Worm (Caenorhabditis elegans): ENCODE measurements around the gene F37H8.5.

F37H8.5 gene

DNA sequence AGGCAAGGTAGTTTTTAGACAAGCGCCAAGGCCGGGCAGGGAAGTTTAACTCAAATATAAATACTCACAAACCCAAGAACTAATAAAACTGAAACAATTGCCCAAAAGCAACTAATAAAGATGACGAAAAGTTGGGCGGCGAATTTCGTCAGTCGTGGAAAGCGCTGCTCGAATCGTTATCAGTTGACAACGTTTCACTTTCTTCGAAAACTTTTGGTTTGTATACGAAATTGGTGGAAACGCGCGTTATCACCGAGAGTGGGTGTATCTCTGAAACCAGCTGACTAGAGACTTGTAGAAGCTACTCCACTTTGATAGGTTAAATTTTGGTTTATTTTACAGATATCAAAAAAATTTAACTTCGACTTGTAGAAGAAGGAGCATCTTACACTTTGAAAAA lies 34.9 kb upstream of the F37H8.5 start:
- TF ChIP-seq ztf-16 (tag; optimal IDR thresholded peaks at IDR 0.05) = no peak
- no peak for TF ChIP-seq C38D4.7 (GFP tag; optimal IDR thresholded peaks at IDR 0.05)
- TF ChIP-seq hlh-15 (tag; optimal IDR thresholded peaks at IDR 0.05) = no peak
- TF ChIP-seq lin-11 (tag; optimal IDR thresholded peaks at IDR 0.05) = no peak

DNA sequence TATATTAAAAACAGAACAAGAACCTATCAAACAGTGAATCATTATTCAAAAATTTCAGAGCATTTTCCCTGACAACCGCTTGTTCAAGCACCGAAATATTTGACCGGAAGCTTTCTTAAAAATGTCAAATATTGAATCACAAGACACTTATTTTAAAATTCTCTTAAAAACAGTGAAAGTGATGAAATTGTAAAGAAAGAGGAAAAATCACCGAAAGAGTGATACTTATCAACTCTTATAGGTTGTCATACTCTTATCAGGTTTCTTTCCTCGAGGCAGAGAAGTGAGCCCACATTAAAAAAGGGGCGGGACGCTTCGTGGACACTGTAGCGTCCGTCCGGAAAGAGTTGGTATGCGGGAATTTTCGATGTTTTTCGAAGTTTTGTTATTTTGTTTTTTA lies 34.2 kb upstream of the F37H8.5 start:
- TF ChIP-seq elt-2 (tag; optimal IDR thresholded peaks at IDR 0.05) (peak; percentile 48), lin-11 (tag; optimal IDR thresholded peaks at IDR 0.05) (no peak)

DNA sequence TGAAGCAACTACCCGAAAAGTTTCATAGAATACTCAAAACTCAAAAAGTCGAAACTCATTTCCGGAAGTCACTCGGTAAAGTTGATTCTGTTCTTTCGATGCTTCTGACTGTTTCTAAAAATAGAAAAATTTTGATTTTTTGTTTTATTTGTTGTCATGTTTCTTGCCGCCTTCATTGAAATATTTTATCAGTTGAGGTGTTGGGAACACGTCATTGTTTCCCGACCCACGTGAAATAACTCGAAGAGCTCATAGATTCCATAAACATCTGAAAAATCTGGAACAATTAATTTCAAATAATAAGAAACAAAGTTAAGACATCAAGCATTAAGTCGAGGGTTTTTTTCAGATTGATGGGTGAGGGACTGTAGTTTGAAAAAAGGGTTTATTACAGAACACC lies 33.0 kb upstream of the F37H8.5 start:
- TF ChIP-seq nhr-232 (tag; optimal IDR thresholded peaks at IDR 0.05) (no peak), ceh-14 (tag; optimal IDR thresholded peaks at IDR 0.05) (no peak), tbx-2 (tag; optimal IDR thresholded peaks at IDR 0.05) (no peak), gmeb-2 (tag; optimal IDR thresholded peaks at IDR 0.05) (no peak), eyg-1 (tag; optimal IDR thresholded peaks at IDR 0.05) (no peak), nhr-11 (tag; optimal IDR thresholded peaks at IDR 0.05) (no peak), ceh-45 (GFP tag; IDR thresholded peaks at IDR 0.05) (no peak)

DNA sequence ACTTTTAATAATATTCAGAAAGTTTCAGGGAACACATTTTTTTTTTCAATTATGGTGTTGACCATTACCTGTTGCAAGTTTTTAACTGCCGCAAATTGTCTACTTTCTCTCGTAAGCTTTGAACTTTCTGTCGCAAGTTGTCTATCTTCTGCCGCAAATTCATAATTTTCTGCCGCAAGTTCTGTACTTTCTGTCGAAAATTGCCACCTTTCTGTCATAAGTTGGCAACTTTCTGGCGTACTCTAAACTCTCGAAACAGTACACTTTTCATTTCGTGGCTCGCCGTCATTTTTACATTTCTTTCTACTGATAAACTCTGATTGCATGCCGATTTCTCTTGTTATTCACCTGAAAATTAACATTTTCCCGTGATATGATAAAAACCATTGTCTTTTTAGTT lies 32.6 kb upstream of the F37H8.5 start:
- TF ChIP-seq che-1 (tag; optimal IDR thresholded peaks at IDR 0.05) = no peak
- TF ChIP-seq ceh-24 (tag; optimal IDR thresholded peaks at IDR 0.05) = no peak
- TF ChIP-seq ref-2 (tag; optimal IDR thresholded peaks at IDR 0.05) = no peak
- TF ChIP-seq ceh-31 (tag; optimal IDR thresholded peaks at IDR 0.05) = no peak
- TF ChIP-seq fax-1 (tag; optimal IDR thresholded peaks at IDR 0.05) = no peak
- TF ChIP-seq ceh-9 (tag; optimal IDR thresholded peaks at IDR 0.05) = no peak
- TF ChIP-seq tbx-2 (tag; optimal IDR thresholded peaks at IDR 0.05) = no peak
- TF ChIP-seq hlh-13 (GFP tag; optimal IDR thresholded peaks at IDR 0.05) = no peak
- TF ChIP-seq hlh-6 (tag; optimal IDR thresholded peaks at IDR 0.05) = no peak
- TF ChIP-seq syd-9 (tag; optimal IDR thresholded peaks at IDR 0.05) = no peak
- TF ChIP-seq ceh-45 (GFP tag; IDR thresholded peaks at IDR 0.05) = no peak
- TF ChIP-seq pat-9 (tag; optimal IDR thresholded peaks at IDR 0.05) = no peak

DNA sequence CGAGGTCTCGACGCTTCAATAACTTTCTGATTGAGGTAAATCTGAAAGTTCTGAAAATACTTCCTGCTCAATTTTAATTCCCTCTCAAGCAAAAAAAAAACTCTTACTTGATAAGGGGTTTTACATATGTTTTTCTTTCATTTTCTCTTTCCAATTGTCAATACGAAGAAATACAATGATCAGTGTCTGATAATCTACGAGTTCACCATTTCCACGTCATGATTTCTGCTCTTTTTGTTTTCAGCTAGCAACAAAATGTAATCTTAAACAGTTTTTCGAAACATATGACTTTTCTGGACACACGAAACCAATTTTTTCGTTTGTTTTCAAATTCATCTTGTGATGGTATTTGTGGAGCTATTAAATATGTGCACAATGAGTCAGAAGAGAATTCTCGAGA lies 31.8 kb upstream of the F37H8.5 start:
- no peak for TF ChIP-seq hlh-15 (tag; optimal IDR thresholded peaks at IDR 0.05)
- TF ChIP-seq sox-4 (tag; optimal IDR thresholded peaks at IDR 0.05) = no peak
- TF ChIP-seq tbx-7 (tag; optimal IDR thresholded peaks at IDR 0.05) = no peak
- TF ChIP-seq ceh-22 (tag; optimal IDR thresholded peaks at IDR 0.05) = no peak
- no peak for TF ChIP-seq madf-2 (tag; optimal IDR thresholded peaks at IDR 0.05)
- no peak for TF ChIP-seq elt-2 (tag; optimal IDR thresholded peaks at IDR 0.05)
- no peak for TF ChIP-seq elt-4 (tag; optimal IDR thresholded peaks at IDR 0.05)
- TF ChIP-seq odd-2 (tag; optimal IDR thresholded peaks at IDR 0.05) = no peak
- TF ChIP-seq pax-1 (tag; optimal IDR thresholded peaks at IDR 0.05) = no peak
- no peak for TF ChIP-seq ttx-3 (tag; optimal IDR thresholded peaks at IDR 0.05)
- no peak for TF ChIP-seq pqm-1 (tag; optimal IDR thresholded peaks at IDR 0.05)
- no peak for TF ChIP-seq ahr-1 (tag; optimal IDR thresholded peaks at IDR 0.05)

DNA sequence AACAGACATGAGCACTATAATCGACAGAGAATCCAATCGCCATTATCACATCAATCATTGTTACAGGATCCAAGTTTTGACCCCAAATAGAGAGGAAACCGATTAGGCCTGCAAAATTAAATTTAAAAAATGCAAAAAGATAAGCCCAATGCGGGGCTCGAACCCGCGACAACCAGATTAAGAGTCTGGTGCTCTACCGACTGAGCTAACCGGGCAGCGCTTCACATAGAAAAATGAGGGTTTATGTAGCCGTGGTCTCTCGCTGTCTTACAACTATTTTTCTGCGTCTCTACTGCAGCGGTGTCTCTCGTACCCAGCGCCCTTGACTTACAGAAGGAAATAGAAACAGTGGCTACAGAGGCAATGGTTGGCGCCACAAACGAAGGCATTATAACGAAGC lies 30.3 kb upstream of the F37H8.5 start:
- TF ChIP-seq ceh-9 (tag; optimal IDR thresholded peaks at IDR 0.05) = no peak
- peak; percentile 46 for TF ChIP-seq sox-4 (tag; optimal IDR thresholded peaks at IDR 0.05)
- no peak for TF ChIP-seq rnt-1 (tag; optimal IDR thresholded peaks at IDR 0.05)
- no peak for TF ChIP-seq pros-1 (tag; optimal IDR thresholded peaks at IDR 0.05)
- TF ChIP-seq eyg-1 (tag; optimal IDR thresholded peaks at IDR 0.05) = no peak
- TF ChIP-seq C08G9.2 (tag; optimal IDR thresholded peaks at IDR 0.05) = peak; percentile 38
- no peak for TF ChIP-seq pha-2 (tag; optimal IDR thresholded peaks at IDR 0.05)
- TF ChIP-seq tbx-2 (tag; optimal IDR thresholded peaks at IDR 0.05) = peak; percentile 14
- no peak for TF ChIP-seq ceh-19 (GFP tag; optimal IDR thresholded peaks at IDR 0.05)
- TF ChIP-seq ztf-16 (tag; optimal IDR thresholded peaks at IDR 0.05) = no peak
- peak; percentile 27 for TF ChIP-seq gmeb-2 (tag; optimal IDR thresholded peaks at IDR 0.05)
- TF ChIP-seq ceh-24 (tag; optimal IDR thresholded peaks at IDR 0.05) = no peak
- peak; percentile 47 for TF ChIP-seq syd-9 (tag; optimal IDR thresholded peaks at IDR 0.05)
- peak; percentile 31 for TF ChIP-seq hlh-13 (GFP tag; optimal IDR thresholded peaks at IDR 0.05)
- TF ChIP-seq npax-4 (tag; optimal IDR thresholded peaks at IDR 0.05) = no peak
- no peak for TF ChIP-seq K02D7.2 (tag; optimal IDR thresholded peaks at IDR 0.05)
- TF ChIP-seq nhr-11 (tag; optimal IDR thresholded peaks at IDR 0.05) = no peak
- peak; percentile 19 for TF ChIP-seq dmd-4 (tag; optimal IDR thresholded peaks at IDR 0.05; ENCODE audit: borderline replicate concordance)
- no peak for TF ChIP-seq lim-6 (tag; optimal IDR thresholded peaks at IDR 0.05)
- no peak for TF ChIP-seq F13H6.1 (tag; optimal IDR thresholded peaks at IDR 0.05)
- TF ChIP-seq unc-55 (GFP tag; optimal IDR thresholded peaks at IDR 0.05) = no peak
- TF ChIP-seq pax-1 (tag; optimal IDR thresholded peaks at IDR 0.05) = no peak
- TF ChIP-seq dve-1 (tag; optimal IDR thresholded peaks at IDR 0.05) = peak; percentile 51
